Fruit fly (Drosophila melanogaster) whole organism, embryonic: ENCODE results near the gene aqz.

Experiments
- Abd-B ChIP-seq: fragments of 200-800 bp; sonication (Bioruptor generic); optimal IDR thresholded peaks from 2 replicates; lab custom pipeline; 2018; ENCODE audit warnings: missing biosample characterization, mild to moderate bottlenecking, missing genetic modification characterization, moderate library complexity
- Adf1 ChIP-seq: fragments of 200-800 bp; sonication (Bioruptor generic); IDR thresholded peaks from 2 replicates; pipeline ENCODE4 v1.3.6; 2022; ENCODE audit warnings: missing biosample characterization, missing genetic modification characterization
- CG10321 ChIP-seq: fragments of 200-800 bp; sonication (Bioruptor generic); IDR thresholded peaks from 2 replicates; pipeline ENCODE4 v1.3.6; 2022; ENCODE audit warnings: missing biosample characterization, missing genetic modification characterization
- CG10565 ChIP-seq: fragments of 200-800 bp; sonication (Bioruptor generic); optimal IDR thresholded peaks from 3 replicates; lab custom pipeline; 2016; ENCODE audit warnings: missing biosample characterization, mild to moderate bottlenecking, missing genetic modification characterization
- CG11247 ChIP-seq: fragments of 200-800 bp; sonication (Bioruptor generic); IDR thresholded peaks from 2 replicates; pipeline ENCODE4 v1.3.6; 2022; ENCODE audit warnings: missing biosample characterization, missing genetic modification characterization
- CG13123 ChIP-seq: fragments of 200-800 bp; sonication (Bioruptor generic); optimal IDR thresholded peaks from 2 replicates; lab custom pipeline; 2016; ENCODE audit warnings: missing biosample characterization, missing genetic modification characterization
- CG13287 ChIP-seq: fragments of 200-800 bp; sonication (Bioruptor generic); IDR thresholded peaks from 2 replicates; pipeline ENCODE4 v1.3.6; 2022; ENCODE audit warnings: missing biosample characterization, missing genetic modification characterization; ENCODE audit not compliant: partially characterized antibody
- CG15514 ChIP-seq: fragments of 200-800 bp; sonication (Bioruptor generic); optimal IDR thresholded peaks from 3 replicates; lab custom pipeline; 2017; ENCODE audit warnings: missing biosample characterization, missing genetic modification characterization, mild to moderate bottlenecking, moderate library complexity, missing genetic modification reagents
- CG16815 ChIP-seq: fragments of 200-800 bp; sonication (Bioruptor generic); optimal IDR thresholded peaks from 3 replicates; lab custom pipeline; 2017; ENCODE audit warnings: missing biosample characterization, mild to moderate bottlenecking, missing genetic modification characterization
- CG17186 ChIP-seq: fragments of 200-800 bp; sonication (Bioruptor generic); optimal IDR thresholded peaks from 3 replicates; lab custom pipeline; 2017; ENCODE audit warnings: missing biosample characterization, missing genetic modification reagents, missing genetic modification characterization
- CG1792 ChIP-seq: fragments of 200-800 bp; sonication (Bioruptor generic); optimal IDR thresholded peaks from 2 replicates; lab custom pipeline; 2016; ENCODE audit warnings: missing biosample characterization, missing genetic modification characterization
- CG2120 ChIP-seq: fragments of 200-800 bp; sonication (Bioruptor generic); optimal IDR thresholded peaks from 3 replicates; lab custom pipeline; 2016; ENCODE audit warnings: missing biosample characterization, missing genetic modification characterization
- CG2199 ChIP-seq: fragments of 200-800 bp; sonication (Bioruptor generic); IDR thresholded peaks from 3 replicates; pipeline ENCODE4 v1.3.6; 2022; ENCODE audit warnings: missing biosample characterization, missing genetic modification characterization
- CG3838 ChIP-seq: fragments of 200-800 bp; sonication (Bioruptor generic); optimal IDR thresholded peaks from 3 replicates; lab custom pipeline; 2016; ENCODE audit warnings: missing biosample characterization, missing genetic modification characterization
- CG4282 ChIP-seq: fragments of 200-800 bp; sonication (Bioruptor generic); optimal IDR thresholded peaks from 2 replicates; lab custom pipeline; 2016; ENCODE audit warnings: missing biosample characterization, missing genetic modification characterization
- CG6683 ChIP-seq: fragments of 200-800 bp; sonication (Bioruptor generic); optimal IDR thresholded peaks from 2 replicates; lab custom pipeline; 2017; ENCODE audit warnings: missing biosample characterization, mild to moderate bottlenecking, missing genetic modification characterization, missing genetic modification reagents
- CG7271 ChIP-seq: fragments of 200-800 bp; sonication (Bioruptor generic); optimal IDR thresholded peaks from 2 replicates; lab custom pipeline; 2018; ENCODE audit warnings: missing biosample characterization, mild to moderate bottlenecking, missing genetic modification characterization, moderate library complexity
- CG7357 ChIP-seq: fragments of 200-800 bp; sonication (Bioruptor generic); IDR thresholded peaks from 3 replicates; pipeline ENCODE4 v1.3.6; 2022; ENCODE audit warnings: missing biosample characterization, missing genetic modification characterization
- CG7963 ChIP-seq: fragments of 200-800 bp; sonication (Bioruptor generic); IDR thresholded peaks from 3 replicates; pipeline ENCODE4 v1.3.6; 2022; ENCODE audit warnings: missing biosample characterization, missing genetic modification characterization; ENCODE audit not compliant: partially characterized antibody
- CG8281 ChIP-seq: fragments of 200-800 bp; sonication (Bioruptor generic); optimal IDR thresholded peaks from 2 replicates; lab custom pipeline; 2018; ENCODE audit warnings: missing biosample characterization, mild to moderate bottlenecking, missing genetic modification characterization, moderate library complexity
- CHES-1-like ChIP-seq: fragments of 200-800 bp; sonication (Bioruptor generic); optimal IDR thresholded peaks from 2 replicates; lab custom pipeline; 2016; ENCODE audit warnings: missing biosample characterization, missing genetic modification characterization
- D ChIP-seq, 2 experiments: fragments of 200-800 bp in 1 of 2; fragments of >200 bp in 1 of 2; sonication (Bioruptor generic) in 1 of 2; optimal IDR thresholded peaks; 2 replicates in 1 of 2; 3 replicates in 1 of 2; lab custom pipeline; 2017; ENCODE audit warnings: mild to moderate bottlenecking in 1 of 2, missing biosample characterization in 1 of 2, missing genetic modification characterization in 1 of 2, missing genetic modification reagents in 1 of 2
- D19A ChIP-seq: fragments of 200-800 bp; optimal IDR thresholded peaks from 3 replicates; lab custom pipeline; 2019; ENCODE audit warnings: missing biosample characterization, mild to moderate bottlenecking, missing genetic modification characterization, moderate library complexity
- Dll ChIP-seq: fragments of 200-800 bp; sonication (Bioruptor generic); IDR thresholded peaks from 4 replicates; pipeline ENCODE4 v1.3.6; 2022; ENCODE audit warnings: missing biosample characterization, missing genetic modification characterization; ENCODE audit not compliant: partially characterized antibody
- Dp ChIP-seq: fragments of 200-800 bp; sonication (Bioruptor generic); optimal IDR thresholded peaks from 2 replicates; lab custom pipeline; 2018; ENCODE audit warnings: missing biosample characterization, mild to moderate bottlenecking, missing genetic modification characterization, moderate library complexity
- Dref ChIP-seq: fragments of 200-800 bp; sonication (Bioruptor generic); IDR thresholded peaks from 2 replicates; pipeline ENCODE4 v1.3.6; 2022; ENCODE audit warnings: missing biosample characterization, missing genetic modification characterization
- E2f2 ChIP-seq: fragments of 200-800 bp; sonication (Bioruptor generic); IDR thresholded peaks from 2 replicates; pipeline ENCODE4 v1.3.6; 2022; ENCODE audit warnings: missing biosample characterization, missing genetic modification characterization
- Elba2 ChIP-seq: fragments of 200-800 bp; sonication (Bioruptor generic); optimal IDR thresholded peaks from 3 replicates; lab custom pipeline; 2016; ENCODE audit warnings: missing biosample characterization, missing genetic modification characterization
- HLH3B ChIP-seq: fragments of 200-800 bp; sonication (Bioruptor generic); IDR thresholded peaks from 2 replicates; pipeline ENCODE4 v1.3.6; 2022; ENCODE audit warnings: missing biosample characterization, missing genetic modification characterization
- Hr3 ChIP-seq: fragments of 200-800 bp; sonication (Bioruptor generic); optimal IDR thresholded peaks from 3 replicates; lab custom pipeline; 2016; ENCODE audit warnings: missing biosample characterization, missing genetic modification characterization
- MBD-R2 ChIP-seq: fragments of 200-800 bp; sonication (Bioruptor generic); IDR thresholded peaks from 2 replicates; pipeline ENCODE4 v1.3.6; 2022; ENCODE audit warnings: missing biosample characterization, missing genetic modification characterization
- Med ChIP-seq: fragments of 200-800 bp; sonication (Bioruptor generic); peaks from one replicate; lab custom pipeline; 2016; ENCODE audit warnings: missing biosample characterization, missing genetic modification characterization, mild to moderate bottlenecking, inconsistent platforms, moderate library complexity
- Mrtf ChIP-seq: fragments of 200-800 bp; sonication (Bioruptor generic); IDR thresholded peaks from 3 replicates; pipeline ENCODE4 v1.3.6; 2022; ENCODE audit warnings: missing biosample characterization, missing genetic modification characterization
- Six4 ChIP-seq: fragments of 200-800 bp; sonication (Bioruptor generic); optimal IDR thresholded peaks from 2 replicates; lab custom pipeline; 2016; ENCODE audit warnings: missing biosample characterization, missing genetic modification characterization
- Sox102F ChIP-seq: fragments of 200-800 bp; sonication (Bioruptor generic); optimal IDR thresholded peaks from 2 replicates; lab custom pipeline; 2018; ENCODE audit warnings: missing biosample characterization, mild to moderate bottlenecking, missing genetic modification characterization, moderate library complexity
- amos ChIP-seq: fragments of 200-800 bp; sonication (Bioruptor generic); IDR thresholded peaks from 2 replicates; pipeline ENCODE4 v1.3.6; 2022; ENCODE audit warnings: missing biosample characterization, missing genetic modification characterization; ENCODE audit not compliant: partially characterized antibody
- aop ChIP-seq: fragments of 200-800 bp; sonication (Bioruptor generic); IDR thresholded peaks from 2 replicates; pipeline ENCODE4 v1.3.6; 2022; ENCODE audit warnings: missing biosample characterization, missing genetic modification characterization
- cad ChIP-seq: fragments of >200 bp; optimal IDR thresholded peaks from 2 replicates; lab custom pipeline; 2017; ENCODE audit warnings: missing biosample characterization, missing genetic modification characterization
- crc ChIP-seq: fragments of 200-800 bp; sonication (Bioruptor generic); optimal IDR thresholded peaks from 2 replicates; lab custom pipeline; 2016; ENCODE audit warnings: missing biosample characterization, missing genetic modification characterization
- ems ChIP-seq: fragments of 200-800 bp; sonication (Bioruptor generic); optimal IDR thresholded peaks from 3 replicates; lab custom pipeline; 2016; ENCODE audit warnings: missing biosample characterization, missing genetic modification characterization
- nau ChIP-seq: fragments of 200-800 bp; sonication (Bioruptor generic); optimal IDR thresholded peaks from 3 replicates; lab custom pipeline; 2017; ENCODE audit warnings: missing biosample characterization, mild to moderate bottlenecking, missing genetic modification characterization, missing genetic modification reagents
- psq ChIP-seq: fragments of 200-800 bp; sonication (Bioruptor generic); optimal IDR thresholded peaks from 2 replicates; lab custom pipeline; 2017; ENCODE audit warnings: missing biosample characterization, missing genetic modification characterization
- sens ChIP-seq: fragments of 200-800 bp; sonication (Bioruptor generic); peaks from one replicate; lab custom pipeline; 2016; ENCODE audit warnings: missing biosample characterization, missing genetic modification characterization
- tap ChIP-seq: fragments of 200-800 bp; optimal IDR thresholded peaks from 3 replicates; lab custom pipeline; 2019; ENCODE audit warnings: missing biosample characterization, mild to moderate bottlenecking, missing genetic modification characterization, moderate library complexity
- tgo ChIP-seq: fragments of 200-800 bp; sonication (Bioruptor generic); IDR thresholded peaks from 3 replicates; pipeline ENCODE4 v1.3.6; 2022; ENCODE audit warnings: missing biosample characterization, missing genetic modification characterization
- zfh1 ChIP-seq: fragments of 200-800 bp; sonication (Bioruptor generic); IDR thresholded peaks from 3 replicates; pipeline ENCODE4 v1.3.6; 2022; ENCODE audit warnings: missing biosample characterization, missing genetic modification characterization

The aqz gene

DNA sequence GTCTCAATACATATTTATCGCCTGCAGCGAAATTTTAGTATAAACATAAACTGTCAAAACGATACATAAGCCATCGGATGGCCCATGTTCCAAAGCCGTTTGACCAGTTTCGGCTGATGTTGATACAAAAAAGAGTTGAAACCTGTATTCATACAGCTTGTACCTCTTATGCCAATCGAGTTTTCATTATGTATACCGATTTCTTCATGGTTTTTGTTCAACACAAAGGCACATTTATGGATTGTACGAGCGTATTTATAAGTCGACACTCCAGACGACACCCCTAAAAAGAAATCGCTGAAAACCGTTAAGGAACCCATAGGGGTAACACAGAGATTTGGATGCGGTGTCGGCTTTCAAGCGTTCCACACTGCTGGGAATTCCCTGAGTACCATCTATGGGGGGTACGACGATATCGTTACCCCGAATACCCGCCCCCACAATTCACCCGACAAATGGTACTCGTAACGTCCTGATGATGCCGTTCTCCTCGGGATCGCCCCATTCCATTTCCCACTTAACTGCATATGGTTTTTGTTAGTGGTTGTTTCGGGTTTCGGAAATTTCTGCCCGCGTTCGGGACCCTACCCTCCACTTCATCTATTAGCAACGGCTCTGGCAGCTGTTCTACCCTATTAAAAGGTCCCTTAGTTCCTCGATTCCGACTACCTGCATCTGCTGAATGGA, 12.5 kb downstream of the aqz start (continued):
- TF ChIP-seq CG15514 (GFP tag; lab: Kevin White, UChicago), result peak; percentile 6

DNA sequence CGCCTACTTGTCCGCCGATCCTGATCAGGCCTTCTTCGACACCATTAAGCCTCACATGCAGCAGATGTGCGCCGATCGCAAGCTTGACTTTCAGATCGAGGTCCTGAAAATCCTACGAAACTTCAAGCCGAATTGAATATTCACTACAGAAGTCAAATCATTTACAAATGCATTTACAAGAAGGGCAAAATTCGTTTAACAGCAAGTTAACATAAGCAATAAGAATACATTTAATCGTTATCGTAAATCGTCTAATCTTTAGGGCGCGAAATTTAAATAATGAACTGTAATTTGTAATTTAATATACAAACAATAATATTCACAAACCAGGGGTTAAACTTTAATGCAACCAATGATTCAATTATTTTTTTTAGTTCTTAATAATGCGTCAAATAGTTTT, 13.4 kb downstream of the aqz start:
- TF ChIP-seq CHES-1-like (GFP tag; lab: Kevin White, UChicago) (no peak), CG6683 (GFP tag; lab: Kevin White, UChicago) (no peak), CG10321 (no peak), CG11247 (GFP tag; lab: Robert Waterston, UW) (no peak), Sox102F (GFP tag; lab: Kevin White, UChicago) (no peak), Elba2 (GFP tag; lab: Kevin White, UChicago) (peak; percentile 38), CG1792 (no peak), CG2120 (no peak), CG17186 (peak; percentile 75), Dll (GFP tag; lab: Robert Waterston, UW) (no peak), Dp (GFP tag; lab: Kevin White, UChicago) (peak; percentile 72), psq (no peak), CG13123 (no peak), D19A (tag; lab: Kevin White, UChicago) (peak; percentile 59), tap (tag; lab: Kevin White, UChicago) (no peak), CG7271 (no peak), crc (GFP tag; lab: Kevin White, UChicago) (no peak), tgo (no peak), CG16815 (GFP tag; lab: Kevin White, UChicago) (no peak), E2f2 (GFP tag; lab: Robert Waterston, UW) (peak; percentile 78), Abd-B (GFP tag; lab: Kevin White, UChicago) (no peak)

DNA sequence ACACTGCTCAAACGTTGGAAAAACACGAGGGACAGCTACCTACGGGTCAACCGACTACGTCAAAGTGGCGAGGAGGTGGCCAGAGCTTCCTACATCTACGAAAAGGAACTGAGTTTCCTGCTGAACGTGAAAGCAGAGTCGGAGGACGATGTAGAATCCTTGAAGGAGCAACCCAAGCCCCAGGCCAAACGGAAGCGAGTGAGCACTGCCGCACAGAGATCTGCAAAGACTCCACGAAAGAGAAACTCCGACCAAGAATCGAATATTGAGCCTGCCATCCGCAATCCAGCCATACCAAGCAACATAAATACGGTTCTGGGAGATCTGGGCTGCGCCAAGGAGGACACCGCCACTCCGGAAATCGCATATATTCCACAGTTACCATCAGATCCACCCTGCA, 13.8 kb downstream of the aqz start:
- TF ChIP-seq sens (GFP tag; lab: Kevin White, UChicago) (peak; percentile 61), Six4 (GFP tag; lab: Kevin White, UChicago) (no peak), zfh1 (GFP tag; lab: Robert Waterston, UW) (0 out of 3 replicates have a peak, but pooled peaks have one; percentile 31), Mrtf (GFP tag; lab: Robert Waterston, UW) (no peak), CG13287 (no peak), CG7963 (0 out of 3 replicates have a peak, but pooled peaks have one; percentile 54), CG4282 (GFP tag; lab: Kevin White, UChicago) (no peak), amos (0 out of 2 replicates have a peak, but pooled peaks have one; percentile 11), D (optimal IDR thresholded peaks at IDR 0.05; lab: Kevin White, UChicago) (peak; percentile 16), D (GFP tag; optimal IDR thresholded peaks at IDR 0.05; lab: Kevin White, UChicago) (no peak)

DNA sequence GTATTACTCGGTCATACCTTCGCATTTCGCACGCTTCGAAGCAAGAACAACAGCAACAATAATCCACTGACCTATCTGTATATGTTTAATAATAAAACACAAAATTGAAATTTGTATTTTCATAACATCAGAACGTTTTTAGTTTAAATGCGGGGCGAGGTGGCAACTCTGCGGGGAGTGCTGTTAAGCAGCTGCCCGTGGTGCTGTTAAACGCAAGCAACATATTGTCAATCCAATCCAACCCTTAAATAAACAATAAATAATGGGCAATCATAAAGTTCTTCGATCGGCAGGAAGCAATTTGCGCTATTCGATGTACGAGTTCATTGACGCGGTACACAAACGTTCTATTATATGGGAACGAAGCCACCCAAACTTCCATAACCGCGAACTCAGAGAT, 14.4 kb downstream of the aqz start, which contains the start of gene hng2:
Gene hng2, plus strand, starts transcription at position 219 of the 400 bp plus-strand sequence.
- no peak for TF ChIP-seq HLH3B (GFP tag; lab: Robert Waterston, UW)
- TF ChIP-seq CG2199 (GFP tag; lab: Robert Waterston, UW), result 0 out of 3 replicates have a peak, but pooled peaks have one; percentile 49
- 0 out of 2 replicates have a peak, but pooled peaks have one; percentile 8 for TF ChIP-seq CG13287
- no peak for TF ChIP-seq Adf1 (GFP tag; lab: Robert Waterston, UW)
- peak; percentile 34; the same call in 1 of the 2 replicates for TF ChIP-seq Dref (GFP tag; lab: Robert Waterston, UW)
- no peak for TF ChIP-seq aop (GFP tag; lab: Robert Waterston, UW)
- no peak for TF ChIP-seq nau
- peak; percentile 81 for TF ChIP-seq CG8281 (tag; lab: Kevin White, UChicago)
- TF ChIP-seq E2f2 (GFP tag; lab: Robert Waterston, UW), result peak; percentile 4
- peak; percentile 99 for TF ChIP-seq CG17186
- TF ChIP-seq MBD-R2 (GFP tag; lab: Robert Waterston, UW), result peak; percentile 39; the same call in 1 of the 2 replicates
- peak; percentile 7 for TF ChIP-seq cad (GFP tag; lab: Kevin White, UChicago)
- peak; percentile 22 for TF ChIP-seq Dp (GFP tag; lab: Kevin White, UChicago)
- no peak for TF ChIP-seq Hr3 (GFP tag; lab: Kevin White, UChicago)
- no peak for TF ChIP-seq ems
- TF ChIP-seq CG10565 (GFP tag; lab: Kevin White, UChicago), result no peak
- TF ChIP-seq CG7357 (GFP tag; lab: Robert Waterston, UW), result no peak
- peak; percentile 44 for TF ChIP-seq Med
- TF ChIP-seq CG3838 (GFP tag; lab: Kevin White, UChicago), result peak; percentile 74
- TF ChIP-seq CG10321, result no peak
